Worm (Caenorhabditis elegans): ENCODE data around the gene dnj-24.

ce11 chrIII:5449762-5450308, 26.0 kb upstream of the dnj-24 start, which contains the start of gene F48E8.8:
- TF ChIP-seq ceh-8 (GFP tag; optimal IDR thresholded peaks at IDR 0.05) (no peak), ztf-11 (tag; optimal IDR thresholded peaks at IDR 0.05) (no peak), aha-1 (tag; optimal IDR thresholded peaks at IDR 0.05) (no peak), snpc-4 (tag; optimal IDR thresholded peaks at IDR 0.05) (no peak), unc-62 (GFP tag; optimal IDR thresholded peaks at IDR 0.05) (no peak), sup-37 (GFP tag; optimal IDR thresholded peaks at IDR 0.05) (no peak), nhr-76 (tag; optimal IDR thresholded peaks at IDR 0.05) (no peak), fkh-4 (tag; optimal IDR thresholded peaks at IDR 0.05; ENCODE audit: borderline replicate concordance) (no peak)
